Fruit fly (Drosophila melanogaster) Kc167 (cell line): Measurements from ENCODE around the gene eIF2Balpha.

Source experiments
- Myc ChIP-seq: fragments of >200 bp; optimal IDR thresholded peaks from 2 replicates; lab custom pipeline; 2017; ENCODE audit warnings: missing external identifiers
- Sin3A ChIP-seq: fragments of >200 bp; optimal IDR thresholded peaks from 2 replicates; lab custom pipeline; 2018; ENCODE audit warnings: missing external identifiers
- psq ChIP-seq: fragments of >200 bp; optimal IDR thresholded peaks from 2 replicates; lab custom pipeline; 2017; ENCODE audit warnings: missing external identifiers
- ttk ChIP-seq: sonication (Bioruptor generic); optimal IDR thresholded peaks from 2 replicates; lab custom pipeline; 2017; ENCODE audit warnings: missing external identifiers

- TF ChIP-seq Myc (lab: Kevin White, UChicago) (no peak), Sin3A (lab: Kevin White, UChicago) (no peak), psq (no peak), ttk (lab: Kevin White, UChicago) (no peak)
Measured at dm6 chr3R:29981479-29981878, 45.8 kb upstream of the eIF2Balpha start.
